ENCODE assay signal across 1 fruit fly cellular context in the genomic region with DNA sequence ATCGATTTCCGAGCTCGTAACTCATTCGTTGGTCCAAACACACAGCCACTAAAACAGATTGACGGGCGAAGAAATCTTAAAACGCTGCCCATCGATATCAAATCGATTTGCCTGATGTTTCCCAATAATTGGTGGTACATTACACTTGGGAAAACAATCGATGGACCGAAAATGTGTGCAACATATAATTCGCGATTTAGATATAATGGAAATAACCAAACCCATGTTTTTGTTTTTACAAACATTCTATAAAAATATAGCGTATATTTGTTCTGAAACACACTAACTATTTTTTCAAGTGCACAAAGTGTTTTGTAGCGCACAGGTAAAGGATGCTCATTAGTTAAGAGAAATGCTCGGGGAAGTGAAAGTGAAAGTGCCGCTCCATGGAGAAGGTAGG.
A peak's percentile ranks its signal among the peaks of the same experiment; 100 is the strongest.
TF ChIP-seq lines count a peak whose summit lies in the region.

No protein-coding gene starts in this region.

TF ChIP-seq in whole organism, embryonic, 481 proteins besides CTCF, POLR2A, EP300 and RAD21 (continued from another document and continues in another):
- TF ChIP-seq Adf1 (GFP tag; IDR thresholded peaks at IDR 0.05; lab: Robert Waterston, UW), result no peak
- no peak for TF ChIP-seq repo (GFP tag; optimal IDR thresholded peaks at IDR 0.05; lab: Kevin White, UChicago)
- TF ChIP-seq usp (GFP tag; optimal IDR thresholded peaks at IDR 0.05; lab: Kevin White, UChicago), result no peak
- TF ChIP-seq Hmr (GFP tag; optimal IDR thresholded peaks at IDR 0.05; lab: Kevin White, UChicago), result no peak
- no peak for TF ChIP-seq Ets97D (GFP tag; optimal IDR thresholded peaks at IDR 0.05; lab: Kevin White, UChicago)
- TF ChIP-seq CG14441 (GFP tag; IDR thresholded peaks at IDR 0.05; lab: Robert Waterston, UW), result no peak
- no peak for TF ChIP-seq chinmo (GFP tag; IDR thresholded peaks at IDR 0.05; lab: Robert Waterston, UW; ENCODE audit: partially characterized antibody)
- peak; percentile 31 for TF ChIP-seq trem (tag; optimal IDR thresholded peaks at IDR 0.05; lab: Kevin White, UChicago)
- TF ChIP-seq CHES-1-like (GFP tag; optimal IDR thresholded peaks at IDR 0.05; lab: Kevin White, UChicago), result no peak
- TF ChIP-seq Rx (GFP tag; IDR thresholded peaks at IDR 0.05; lab: Robert Waterston, UW), result no peak
- TF ChIP-seq kah (GFP tag; optimal IDR thresholded peaks at IDR 0.05; lab: Kevin White, UChicago), result no peak
- TF ChIP-seq Meics (GFP tag; optimal IDR thresholded peaks at IDR 0.05; lab: Kevin White, UChicago), result no peak
- TF ChIP-seq pita (GFP tag; optimal IDR thresholded peaks at IDR 0.05; lab: Kevin White, UChicago), result no peak
- TF ChIP-seq CG7271 (tag; optimal IDR thresholded peaks at IDR 0.05; lab: Kevin White, UChicago), result peak; percentile 56
- no peak for TF ChIP-seq mld (GFP tag; IDR thresholded peaks at IDR 0.05; lab: Robert Waterston, UW; ENCODE audit: partially characterized antibody)
- no peak for TF ChIP-seq CG2116 (GFP tag; optimal IDR thresholded peaks at IDR 0.05; lab: Kevin White, UChicago)
- TF ChIP-seq MBD-R2 (GFP tag; IDR thresholded peaks at IDR 0.05; lab: Robert Waterston, UW), result no peak
- no peak for TF ChIP-seq CG30431 (GFP tag; optimal IDR thresholded peaks at IDR 0.05; lab: Kevin White, UChicago)
- TF ChIP-seq Abd-B (GFP tag; optimal IDR thresholded peaks at IDR 0.05; lab: Kevin White, UChicago), result no peak
- TF ChIP-seq CG2120 (GFP tag; optimal IDR thresholded peaks at IDR 0.05; lab: Kevin White, UChicago), result no peak
- no peak for TF ChIP-seq Usf (GFP tag; optimal IDR thresholded peaks at IDR 0.05; lab: Kevin White, UChicago)
- no peak for TF ChIP-seq cad (GFP tag; optimal IDR thresholded peaks at IDR 0.05; lab: Kevin White, UChicago)
- no peak for TF ChIP-seq CG2678 (tag; optimal IDR thresholded peaks at IDR 0.05; lab: Kevin White, UChicago)
- TF ChIP-seq CG1792 (GFP tag; optimal IDR thresholded peaks at IDR 0.05; lab: Kevin White, UChicago), result no peak
- TF ChIP-seq trh (GFP tag; optimal IDR thresholded peaks at IDR 0.05; lab: Kevin White, UChicago), result no peak
- no peak for TF ChIP-seq Lpt (GFP tag; optimal IDR thresholded peaks at IDR 0.05; lab: Kevin White, UChicago)
- no peak for TF ChIP-seq Rfx (GFP tag; IDR thresholded peaks at IDR 0.05; lab: Robert Waterston, UW)
- TF ChIP-seq Dip3 (GFP tag; optimal IDR thresholded peaks at IDR 0.05; lab: Kevin White, UChicago), result no peak
- TF ChIP-seq cwo (GFP tag; optimal IDR thresholded peaks at IDR 0.05; lab: Kevin White, UChicago), result no peak
- no peak for TF ChIP-seq CG11085 (GFP tag; IDR thresholded peaks at IDR 0.05; lab: Robert Waterston, UW)
- no peak for TF ChIP-seq eve (GFP tag; optimal IDR thresholded peaks at IDR 0.05; lab: Kevin White, UChicago)
- TF ChIP-seq Dek (tag; optimal IDR thresholded peaks at IDR 0.05; lab: Kevin White, UChicago), result no peak
- no peak for TF ChIP-seq Fer3 (tag; optimal IDR thresholded peaks at IDR 0.05; lab: Kevin White, UChicago)
- TF ChIP-seq gfzf (GFP tag; optimal IDR thresholded peaks at IDR 0.05; lab: Kevin White, UChicago), result no peak
- no peak for TF ChIP-seq luna (GFP tag; optimal IDR thresholded peaks at IDR 0.05; lab: Kevin White, UChicago)
- TF ChIP-seq CG17328 (GFP tag; IDR thresholded peaks at IDR 0.05; lab: Robert Waterston, UW), result peak; percentile 33; the same call in 1 of the 2 replicates
- TF ChIP-seq seq (GFP tag; IDR thresholded peaks at IDR 0.05; lab: Robert Waterston, UW), result no peak
- TF ChIP-seq Ets65A (GFP tag; lab: Kevin White, UChicago), result peak; percentile 85
- no peak for TF ChIP-seq Drgx (GFP tag; IDR thresholded peaks at IDR 0.05; lab: Robert Waterston, UW)
- TF ChIP-seq Ptx1 (GFP tag; IDR thresholded peaks at IDR 0.05; lab: Robert Waterston, UW), result no peak
- TF ChIP-seq CG6813 (GFP tag; optimal IDR thresholded peaks at IDR 0.05; lab: Kevin White, UChicago), result no peak
- TF ChIP-seq CG17361 (GFP tag; IDR thresholded peaks at IDR 0.05; lab: Robert Waterston, UW), result 0 out of 3 replicates have a peak, but pooled peaks have one; percentile 32
- 0 out of 2 replicates have a peak, but pooled peaks have one; percentile 14 for TF ChIP-seq onecut (GFP tag; IDR thresholded peaks at IDR 0.05; lab: Robert Waterston, UW)
- TF ChIP-seq CG6254 (GFP tag; optimal IDR thresholded peaks at IDR 0.05; lab: Kevin White, UChicago), result peak; percentile 35
- TF ChIP-seq sens (GFP tag; lab: Kevin White, UChicago), result peak; percentile 86
- peak; percentile 74 for TF ChIP-seq Blimp-1 (GFP tag; optimal IDR thresholded peaks at IDR 0.05; lab: Kevin White, UChicago)
- no peak for TF ChIP-seq ap (GFP tag; IDR thresholded peaks at IDR 0.05; lab: Robert Waterston, UW)
- no peak for TF ChIP-seq slbo (GFP tag; IDR thresholded peaks at IDR 0.05; lab: Robert Waterston, UW)
- peak; percentile 40 for TF ChIP-seq CG8924 (tag; optimal IDR thresholded peaks at IDR 0.05; lab: Kevin White, UChicago)
- TF ChIP-seq YL-1 (GFP tag; optimal IDR thresholded peaks at IDR 0.05; lab: Kevin White, UChicago), result no peak
- no peak for TF ChIP-seq Dll (GFP tag; IDR thresholded peaks at IDR 0.05; lab: Robert Waterston, UW; ENCODE audit: partially characterized antibody)
- TF ChIP-seq gce (GFP tag; IDR thresholded peaks at IDR 0.05; lab: Robert Waterston, UW), result no peak
- peak; percentile 17 for TF ChIP-seq stwl (tag; optimal IDR thresholded peaks at IDR 0.05; lab: Kevin White, UChicago)
- no peak for TF ChIP-seq tgo (GFP tag; IDR thresholded peaks at IDR 0.05; lab: Robert Waterston, UW)
- TF ChIP-seq CG12942 (GFP tag; optimal IDR thresholded peaks at IDR 0.05; lab: Kevin White, UChicago), result no peak
- no peak for TF ChIP-seq az2 (GFP tag; optimal IDR thresholded peaks at IDR 0.05; lab: Kevin White, UChicago)
- TF ChIP-seq nau (GFP tag; optimal IDR thresholded peaks at IDR 0.05; lab: Kevin White, UChicago), result no peak
- no peak for TF ChIP-seq CG9437 (GFP tag; optimal IDR thresholded peaks at IDR 0.05; lab: Kevin White, UChicago)
- TF ChIP-seq sim (GFP tag; IDR thresholded peaks at IDR 0.05; lab: Robert Waterston, UW), result 0 out of 2 replicates have a peak, but pooled peaks have one; percentile 16
- TF ChIP-seq CG12769 (tag; optimal IDR thresholded peaks at IDR 0.05; lab: Kevin White, UChicago), result no peak
- no peak for TF ChIP-seq ash1 (GFP tag; optimal IDR thresholded peaks at IDR 0.05; lab: Kevin White, UChicago)
- peak; percentile 72 for TF ChIP-seq zfh1 (GFP tag; IDR thresholded peaks at IDR 0.05; lab: Robert Waterston, UW)
- peak; percentile 27 for TF ChIP-seq CG2202 (tag; optimal IDR thresholded peaks at IDR 0.05; lab: Kevin White, UChicago)
- TF ChIP-seq Oaz (GFP tag; IDR thresholded peaks at IDR 0.05; lab: Robert Waterston, UW), result no peak
- no peak for TF ChIP-seq ttk (GFP tag; IDR thresholded peaks at IDR 0.05; lab: Robert Waterston, UW)
- no peak for TF ChIP-seq hkb (optimal IDR thresholded peaks at IDR 0.05; lab: Kevin White, UChicago)
- TF ChIP-seq hkb (GFP tag; IDR thresholded peaks at IDR 0.05; lab: Robert Waterston, UW), result no peak
- TF ChIP-seq CG11695 (GFP tag; IDR thresholded peaks at IDR 0.05; lab: Robert Waterston, UW), result no peak
- no peak for TF ChIP-seq tin (GFP tag; optimal IDR thresholded peaks at IDR 0.05; lab: Kevin White, UChicago)
- peak in 1 of 2 experiments; percentile 12 for TF ChIP-seq tll (GFP tag; optimal IDR thresholded peaks at IDR 0.05; lab: Kevin White, UChicago)
- TF ChIP-seq Nf-YA (GFP tag; IDR thresholded peaks at IDR 0.05; lab: Robert Waterston, UW), result no peak
- no peak for TF ChIP-seq bcd (GFP tag; optimal IDR thresholded peaks at IDR 0.05; lab: Kevin White, UChicago)
- TF ChIP-seq C15 (GFP tag; IDR thresholded peaks at IDR 0.05; lab: Robert Waterston, UW), result no peak
- TF ChIP-seq sug (tag; optimal IDR thresholded peaks at IDR 0.05; lab: Kevin White, UChicago), result no peak
- no peak for TF ChIP-seq tap (tag; optimal IDR thresholded peaks at IDR 0.05; lab: Kevin White, UChicago)
- no peak for TF ChIP-seq cg (GFP tag; optimal IDR thresholded peaks at IDR 0.05; lab: Kevin White, UChicago)
- TF ChIP-seq Asciz (GFP tag; optimal IDR thresholded peaks at IDR 0.05; lab: Kevin White, UChicago), result no peak
- no peak for TF ChIP-seq hb (GFP tag; IDR thresholded peaks at IDR 0.05; lab: Robert Waterston, UW; ENCODE audit: partially characterized antibody)
- no peak for TF ChIP-seq sqz (GFP tag; optimal IDR thresholded peaks at IDR 0.05; lab: Kevin White, UChicago)
- peak; percentile 53 for TF ChIP-seq nmo (GFP tag; optimal IDR thresholded peaks at IDR 0.05; lab: Kevin White, UChicago)
- TF ChIP-seq Xrp1 (GFP tag; IDR thresholded peaks at IDR 0.05; lab: Robert Waterston, UW), result peak; percentile 61
- no peak for TF ChIP-seq CG7987 (GFP tag; optimal IDR thresholded peaks at IDR 0.05; lab: Kevin White, UChicago)
- no peak for TF ChIP-seq CG32772 (GFP tag; IDR thresholded peaks at IDR 0.05; lab: Robert Waterston, UW)
- TF ChIP-seq inv (GFP tag; IDR thresholded peaks at IDR 0.05; lab: Robert Waterston, UW; ENCODE audit: partially characterized antibody), result no peak
- TF ChIP-seq Stat92E (GFP tag; optimal IDR thresholded peaks at IDR 0.05; lab: Kevin White, UChicago), result no peak
- TF ChIP-seq CG2129 (GFP tag; IDR thresholded peaks at IDR 0.05; lab: Robert Waterston, UW; ENCODE audit: partially characterized antibody), result no peak
- no peak for TF ChIP-seq CG11398 (GFP tag; optimal IDR thresholded peaks at IDR 0.05; lab: Kevin White, UChicago)
- TF ChIP-seq Optix (GFP tag; IDR thresholded peaks at IDR 0.05; lab: Robert Waterston, UW), result no peak
- TF ChIP-seq pfk (GFP tag; optimal IDR thresholded peaks at IDR 0.05; lab: Kevin White, UChicago), result no peak
- TF ChIP-seq dmrt11E (tag; optimal IDR thresholded peaks at IDR 0.05; lab: Kevin White, UChicago), result peak; percentile 83
- no peak for TF ChIP-seq CG7963 (GFP tag; IDR thresholded peaks at IDR 0.05; lab: Robert Waterston, UW; ENCODE audit: partially characterized antibody)
- TF ChIP-seq D19A (tag; optimal IDR thresholded peaks at IDR 0.05; lab: Kevin White, UChicago), result peak; percentile 37
- TF ChIP-seq CG14667 (GFP tag; IDR thresholded peaks at IDR 0.05; lab: Robert Waterston, UW), result no peak
- peak; percentile 29 for TF ChIP-seq chn (GFP tag; optimal IDR thresholded peaks at IDR 0.05; lab: Kevin White, UChicago)
- TF ChIP-seq lmd (GFP tag; IDR thresholded peaks at IDR 0.05; lab: Robert Waterston, UW), result peak; percentile 14; the same call in 1 of the 2 replicates
- no peak for TF ChIP-seq D (optimal IDR thresholded peaks at IDR 0.05; lab: Kevin White, UChicago)
- peak; percentile 27 for TF ChIP-seq D (GFP tag; optimal IDR thresholded peaks at IDR 0.05; lab: Kevin White, UChicago)
- no peak for TF ChIP-seq ftz-f1 (GFP tag; optimal IDR thresholded peaks at IDR 0.05; lab: Kevin White, UChicago)
- TF ChIP-seq Doc2 (GFP tag; IDR thresholded peaks at IDR 0.05; lab: Robert Waterston, UW), result no peak
- no peak for TF ChIP-seq ab (GFP tag; optimal IDR thresholded peaks at IDR 0.05; lab: Kevin White, UChicago)
- TF ChIP-seq Scr (GFP tag; IDR thresholded peaks at IDR 0.05; lab: Robert Waterston, UW; ENCODE audit: partially characterized antibody), result no peak
- TF ChIP-seq zen2 (GFP tag; IDR thresholded peaks at IDR 0.05; lab: Robert Waterston, UW; ENCODE audit: partially characterized antibody), result no peak
- TF ChIP-seq MTF-1 (GFP tag; optimal IDR thresholded peaks at IDR 0.05; lab: Kevin White, UChicago; ENCODE audit: borderline replicate concordance), result no peak
- TF ChIP-seq odd (GFP tag; optimal IDR thresholded peaks at IDR 0.05; lab: Kevin White, UChicago), result no peak
- TF ChIP-seq crol (GFP tag; IDR thresholded peaks at IDR 0.05; lab: Robert Waterston, UW), result no peak
- no peak for TF ChIP-seq CG11696 (GFP tag; IDR thresholded peaks at IDR 0.05; lab: Robert Waterston, UW)
- TF ChIP-seq CG17829 (tag; optimal IDR thresholded peaks at IDR 0.05; lab: Kevin White, UChicago), result peak; percentile 66
- TF ChIP-seq aop (GFP tag; IDR thresholded peaks at IDR 0.05; lab: Robert Waterston, UW), result no peak
- TF ChIP-seq gcm (GFP tag; optimal IDR thresholded peaks at IDR 0.05; lab: Kevin White, UChicago), result no peak
- TF ChIP-seq kay (GFP tag; optimal IDR thresholded peaks at IDR 0.05; lab: Kevin White, UChicago), result no peak
- peak; percentile 68 for TF ChIP-seq CG10979 (tag; optimal IDR thresholded peaks at IDR 0.05; lab: Kevin White, UChicago)
- no peak for TF ChIP-seq tna (GFP tag; IDR thresholded peaks at IDR 0.05; lab: Robert Waterston, UW; ENCODE audit: partially characterized antibody)
- TF ChIP-seq HLH4C (GFP tag; IDR thresholded peaks at IDR 0.05; lab: Robert Waterston, UW; ENCODE audit: partially characterized antibody), result no peak
- peak; percentile 21 for TF ChIP-seq Chrac-16 (GFP tag; optimal IDR thresholded peaks at IDR 0.05; lab: Kevin White, UChicago)
- no peak for TF ChIP-seq HmgZ (tag; optimal IDR thresholded peaks at IDR 0.05; lab: Kevin White, UChicago)
- peak; percentile 20 to 30 for TF ChIP-seq Pdp1 (GFP tag; optimal IDR thresholded peaks at IDR 0.05; lab: Kevin White, UChicago)
- peak; percentile 61 for TF ChIP-seq gem (tag; optimal IDR thresholded peaks at IDR 0.05; lab: Kevin White, UChicago)
- TF ChIP-seq ranshi (GFP tag; IDR thresholded peaks at IDR 0.05; lab: Robert Waterston, UW), result no peak; the same call in 1 of the 2 replicates
- TF ChIP-seq Jarid2 (GFP tag; optimal IDR thresholded peaks at IDR 0.05; lab: Kevin White, UChicago), result no peak
- TF ChIP-seq CG4820 (GFP tag; optimal IDR thresholded peaks at IDR 0.05; lab: Kevin White, UChicago), result peak; percentile 34
- no peak for TF ChIP-seq corto (GFP tag; optimal IDR thresholded peaks at IDR 0.05; lab: Kevin White, UChicago)
- TF ChIP-seq CG33557 (GFP tag; optimal IDR thresholded peaks at IDR 0.05; lab: Kevin White, UChicago), result peak; percentile 34
- peak; percentile 29 for TF ChIP-seq ac (GFP tag; optimal IDR thresholded peaks at IDR 0.05; lab: Kevin White, UChicago)
- no peak for TF ChIP-seq ham (GFP tag; IDR thresholded peaks at IDR 0.05; lab: Robert Waterston, UW)
- no peak for TF ChIP-seq Atf6 (GFP tag; IDR thresholded peaks at IDR 0.05; lab: Robert Waterston, UW)
- peak; percentile 51 for TF ChIP-seq gsb-n (tag; optimal IDR thresholded peaks at IDR 0.05; lab: Kevin White, UChicago)
- no peak for TF ChIP-seq Hr39 (optimal IDR thresholded peaks at IDR 0.05; lab: Kevin White, UChicago)
- TF ChIP-seq tio (GFP tag; optimal IDR thresholded peaks at IDR 0.05; lab: Kevin White, UChicago), result peak; percentile 9
- peak; percentile 13; the same call in 1 of the 2 replicates for TF ChIP-seq CG1024 (GFP tag; IDR thresholded peaks at IDR 0.05; lab: Robert Waterston, UW)
- no peak for TF ChIP-seq CG17612 (GFP tag; IDR thresholded peaks at IDR 0.05; lab: Robert Waterston, UW)
- peak; percentile 34 for TF ChIP-seq CG4424 (GFP tag; optimal IDR thresholded peaks at IDR 0.05; lab: Kevin White, UChicago)
- TF ChIP-seq Camta (GFP tag; optimal IDR thresholded peaks at IDR 0.05; lab: Kevin White, UChicago), result no peak
